Worm (Caenorhabditis elegans) whole organism, young adult: ENCODE data around the gene D1086.9.

Experiments
- F57A8.1 ChIP-seq: fragments of 200-800 bp; sonication (Bioruptor generic); optimal IDR thresholded peaks from 2 replicates; lab custom pipeline; 2018; ENCODE audit warnings: mild to moderate bottlenecking, missing genetic modification characterization, moderate library complexity, missing compliant biosample characterization
- ama-1 ChIP-seq, 3 experiments: fragments of 150-350 bp in 1 of 3; sonication (generic microtip) in 2 of 3; optimal IDR thresholded peaks; 2 replicates each; lab custom pipeline; 2014 to 2018; ENCODE audit warnings: missing biosample characterization in 2 of 3, missing genetic modification characterization in 2 of 3, missing genetic modification reagents in 2 of 3
- lsy-27 ChIP-seq: sonication (generic microtip); optimal IDR thresholded peaks from 2 replicates; lab custom pipeline; 2017; ENCODE audit warnings: missing genetic modification characterization, mild to moderate bottlenecking, missing compliant biosample characterization, antibody characterized with exemption, missing genotype, borderline replicate concordance; ENCODE audit not compliant: insufficient read depth
- madf-8 ChIP-seq: fragments of 200-800 bp; sonication (Bioruptor generic); conservative IDR thresholded peaks from 2 replicates; pipeline ENCODE4 v1.3.6; 2022; ENCODE audit warnings: missing genetic modification reagents, missing genetic modification characterization, missing compliant biosample characterization
- snpc-1.3 ChIP-seq: sonication (generic microtip); optimal IDR thresholded peaks from 2 replicates; lab custom pipeline; 2017; ENCODE audit warnings: missing genetic modification characterization, mild to moderate bottlenecking, missing compliant biosample characterization, antibody characterized with exemption, moderate library complexity, missing genotype, missing genetic modification reagents; ENCODE audit not compliant: insufficient read depth

DNA sequence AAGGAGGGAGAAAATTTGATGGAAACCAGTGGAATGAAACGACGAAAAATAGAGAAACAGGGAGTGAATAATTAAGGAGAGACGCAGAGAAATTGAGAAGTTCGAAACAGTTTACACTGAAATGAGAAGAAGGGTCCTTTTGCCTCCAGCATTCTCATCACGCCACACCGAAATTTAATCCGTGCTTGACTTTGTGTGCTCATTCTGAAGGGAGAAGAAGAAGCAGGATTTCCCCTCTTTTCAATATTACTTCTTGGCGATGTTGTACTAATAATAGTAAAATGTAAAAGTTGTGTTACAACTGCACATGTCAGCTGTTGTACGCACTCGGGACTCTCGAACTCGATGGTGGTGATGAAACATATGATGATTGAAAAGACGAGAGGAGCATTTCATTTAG lies 49.5 kb downstream of the D1086.9 start:
- TF ChIP-seq F57A8.1 (GFP tag; lab: Kevin White, UChicago), result no peak
- no peak for TF ChIP-seq ama-1 (optimal IDR thresholded peaks at IDR 0.05; lab: Kevin White, UChicago)
- TF ChIP-seq ama-1 (GFP tag; optimal IDR thresholded peaks at IDR 0.05; lab: Kevin White, UChicago), result no peak
- no peak for TF ChIP-seq lsy-27 (tag; lab: Kevin White, UChicago)
- TF ChIP-seq snpc-1.3 (tag; lab: Kevin White, UChicago), result no peak
- no peak for TF ChIP-seq madf-8 (GFP tag; lab: Robert Waterston, UW)
